Worm (Caenorhabditis elegans) whole organism, L3 larva: ENCODE data around the gene xbx-4.

Experiments
- ZK546.5 ChIP-seq: sonication (generic microtip); optimal IDR thresholded peaks from 2 replicates; lab custom pipeline; 2017; ENCODE audit warnings: missing biosample characterization, missing genetic modification characterization
- aly-2 ChIP-seq: fragments of 150-350 bp; optimal IDR thresholded peaks from 2 replicates; lab custom pipeline; 2014; ENCODE audit warnings: missing biosample characterization, missing genetic modification characterization
- elt-2 ChIP-seq: sonication (generic microtip); optimal IDR thresholded peaks from 2 replicates; lab custom pipeline; 2016; ENCODE audit warnings: missing genetic modification reagents, mild to moderate bottlenecking, missing genetic modification characterization, missing compliant biosample characterization
- elt-3 ChIP-seq, 3 experiments: fragments of 150-350 bp in 1 of 3; sonication (generic microtip) in 2 of 3; optimal IDR thresholded peaks; 2 replicates in 2 of 3; 4 replicates in 1 of 3; lab custom pipeline; 2014 to 2017; ENCODE audit warnings: missing biosample characterization in 3 of 3, missing genetic modification characterization in 3 of 3
- fkh-2 ChIP-seq: fragments of 150-350 bp; optimal IDR thresholded peaks from 2 replicates; lab custom pipeline; 2014; ENCODE audit warnings: missing biosample characterization, missing genetic modification reagents, missing genetic modification characterization
- mml-1 ChIP-seq: fragments of 150-350 bp; sonication (generic microtip); optimal IDR thresholded peaks from 3 replicates; lab custom pipeline; 2014; ENCODE audit warnings: missing biosample characterization, missing genetic modification characterization
- nhr-237 ChIP-seq: fragments of 150-350 bp; optimal IDR thresholded peaks from 2 replicates; lab custom pipeline; 2014; ENCODE audit warnings: missing biosample characterization, missing genetic modification characterization
- skn-1 ChIP-seq: fragments of 150-350 bp; optimal IDR thresholded peaks from 2 replicates; lab custom pipeline; 2014; ENCODE audit warnings: missing biosample characterization, missing genetic modification characterization
- unc-62 ChIP-seq: fragments of 150-350 bp; sonication (generic microtip); optimal IDR thresholded peaks from 4 replicates; lab custom pipeline; 2014; ENCODE audit warnings: missing biosample characterization, missing genetic modification reagents, missing genetic modification characterization
- ztf-11 ChIP-seq: fragments of 150-350 bp; optimal IDR thresholded peaks from 2 replicates; lab custom pipeline; 2014; ENCODE audit warnings: missing biosample characterization, missing genetic modification characterization

DNA sequence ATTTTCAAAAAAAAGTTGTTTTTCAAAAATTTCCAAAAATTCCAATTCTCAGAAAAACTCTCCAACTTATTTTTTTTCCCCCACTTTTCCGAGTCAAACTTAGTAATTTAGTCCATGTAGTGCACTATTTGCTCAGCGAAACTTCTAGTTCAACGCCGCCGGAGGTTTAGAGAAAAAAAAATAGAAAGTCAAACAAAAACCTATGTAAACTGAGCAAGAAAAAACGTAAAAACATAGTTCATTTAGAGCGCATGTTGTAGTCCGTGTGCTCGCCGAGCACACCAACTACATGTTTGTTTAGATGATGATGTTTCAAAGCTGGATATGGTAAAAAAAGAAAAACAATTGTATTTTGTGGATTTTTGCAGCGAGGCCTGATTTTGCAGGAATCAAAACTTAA lies 47.8 kb downstream of the xbx-4 start:
- TF ChIP-seq elt-3 (tag; optimal IDR thresholded peaks at IDR 0.05; lab: Kevin White, UChicago), result no peak
- TF ChIP-seq unc-62 (GFP tag; lab: Kevin White, UChicago), result no peak
- no peak for TF ChIP-seq mml-1
- TF ChIP-seq fkh-2 (tag; lab: Kevin White, UChicago), result no peak
- TF ChIP-seq ztf-11 (tag; lab: Kevin White, UChicago), result no peak
- TF ChIP-seq aly-2 (tag; lab: Kevin White, UChicago), result no peak
- TF ChIP-seq ZK546.5 (tag; lab: Kevin White, UChicago), result no peak
- TF ChIP-seq nhr-237 (tag; lab: Kevin White, UChicago), result no peak
- TF ChIP-seq elt-2 (tag; lab: Kevin White, UChicago), result no peak
- TF ChIP-seq skn-1 (tag; lab: Kevin White, UChicago), result no peak
